Fruit fly (Drosophila melanogaster): ENCODE results near the gene CG6005.

CG6005 gene

DNA sequence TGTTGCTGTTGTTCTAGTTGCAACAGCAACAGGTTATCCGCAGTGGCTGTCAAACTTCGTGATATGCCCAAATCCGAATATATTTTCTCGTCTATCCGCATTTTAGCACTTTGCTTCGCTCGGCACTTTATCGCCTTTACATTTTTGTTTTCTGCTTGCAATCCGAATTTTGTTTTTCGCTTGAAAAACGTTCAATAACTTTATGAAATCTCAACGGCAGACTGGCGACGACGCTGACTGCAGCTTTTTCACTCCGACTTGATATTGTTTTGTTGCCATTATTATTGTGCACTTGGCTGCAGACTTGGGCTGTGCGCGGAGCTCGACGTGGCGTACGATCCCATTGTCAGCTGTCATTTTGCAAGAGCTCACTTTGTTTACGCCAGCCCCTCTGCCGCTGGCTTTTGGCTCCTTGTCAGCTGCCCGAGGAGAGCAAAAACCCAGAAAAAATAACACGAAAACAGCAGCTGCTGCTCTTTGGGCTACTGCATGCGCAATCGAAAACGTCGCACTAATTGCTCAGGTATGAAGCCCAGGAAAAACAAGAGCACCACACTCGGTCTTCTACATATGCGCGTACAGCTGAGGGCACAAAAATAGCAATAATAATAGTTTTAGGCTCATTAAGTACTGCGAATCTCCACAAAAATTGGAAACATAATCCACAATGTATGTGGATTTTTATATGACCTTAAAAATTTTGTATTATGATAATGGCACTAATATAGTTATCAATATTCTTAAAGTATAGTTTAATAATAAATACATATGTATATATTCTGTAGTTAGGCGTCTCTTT is 37.5 kb downstream of the CG6005 start:
- TF ChIP-seq Hr78 (GFP tag; optimal IDR thresholded peaks at IDR 0.05): no peak
- TF ChIP-seq Dfd (GFP tag; optimal IDR thresholded peaks at IDR 0.05): no peak
- no peak for TF ChIP-seq Rel (GFP tag; optimal IDR thresholded peaks at IDR 0.05)
- peak; percentile 45 for TF ChIP-seq Rel (tag; optimal IDR thresholded peaks at IDR 0.05)
- TF ChIP-seq dl (GFP tag; optimal IDR thresholded peaks at IDR 0.05; ENCODE audit: insufficient read depth in 1 of 2, partially characterized antibody in 2 of 2): peak in 1 of 2 experiments; percentile 23
- no peak for TF ChIP-seq br (GFP tag; optimal IDR thresholded peaks at IDR 0.05)
- TF ChIP-seq foxo (GFP tag; optimal IDR thresholded peaks at IDR 0.05): peak in 1 of 2 experiments; percentile 32
- TF ChIP-seq OdsH (GFP tag; optimal IDR thresholded peaks at IDR 0.05): no peak
- TF ChIP-seq Myc (optimal IDR thresholded peaks at IDR 0.05): no peak

DNA sequence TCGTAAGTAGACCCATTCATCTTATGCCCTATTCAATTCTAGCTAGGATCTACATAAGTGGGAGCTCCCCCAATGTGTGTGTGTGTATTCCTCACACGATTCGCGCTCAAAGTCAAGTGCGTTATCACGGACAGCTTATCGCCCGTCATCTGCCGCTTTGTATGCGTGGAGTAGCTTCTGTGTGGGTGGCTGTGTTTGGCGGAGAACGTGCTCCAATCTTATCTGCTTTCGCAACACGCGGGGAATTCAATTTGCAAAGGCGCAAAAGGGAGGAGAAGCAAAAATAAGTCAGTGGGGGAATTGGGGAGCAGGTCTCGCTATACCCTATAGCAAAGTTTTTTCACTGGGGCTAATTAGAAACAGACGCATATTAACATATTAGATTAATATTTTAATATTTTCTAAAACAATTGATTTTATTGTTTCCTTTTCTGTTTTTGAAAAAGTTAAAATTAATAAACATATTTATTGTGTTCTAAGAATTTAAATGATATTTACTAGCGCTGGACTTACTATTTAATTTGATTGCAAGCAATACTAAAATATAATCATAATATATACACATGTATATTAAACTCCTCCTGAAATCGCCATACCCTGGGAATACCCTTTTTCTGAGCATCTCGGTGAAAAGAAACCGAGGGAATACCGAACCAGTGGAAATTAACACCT is 38.6 kb downstream of the CG6005 start:
- peak; percentile 83 for TF ChIP-seq ey (GFP tag; optimal IDR thresholded peaks at IDR 0.05)
- no peak for TF ChIP-seq sv (GFP tag; optimal IDR thresholded peaks at IDR 0.05)
- no peak for TF ChIP-seq jim (GFP tag; optimal IDR thresholded peaks at IDR 0.05)
- no peak for TF ChIP-seq Hr83 (GFP tag; optimal IDR thresholded peaks at IDR 0.05; ENCODE audit: poor library complexity, severe bottlenecking)
- TF ChIP-seq N (GFP tag; optimal IDR thresholded peaks at IDR 0.05): no peak
- TF ChIP-seq woc (GFP tag; optimal IDR thresholded peaks at IDR 0.05): peak; percentile 34
- TF ChIP-seq Abd-B (GFP tag; optimal IDR thresholded peaks at IDR 0.05): no peak
- peak; percentile 77 for TF ChIP-seq fru (GFP tag; optimal IDR thresholded peaks at IDR 0.05)
- TF ChIP-seq Vsx2 (GFP tag; optimal IDR thresholded peaks at IDR 0.05; ENCODE audit: partially characterized antibody): no peak
- no peak for TF ChIP-seq Hr78 (GFP tag; optimal IDR thresholded peaks at IDR 0.05)
- TF ChIP-seq HLH106 (tag; optimal IDR thresholded peaks at IDR 0.05): peak; percentile 83
- peak; percentile 92 for TF ChIP-seq rgr (GFP tag; optimal IDR thresholded peaks at IDR 0.05)
- TF ChIP-seq foxo (GFP tag; optimal IDR thresholded peaks at IDR 0.05): peak in 1 of 2 experiments; percentile 94
- TF ChIP-seq Sp1 (GFP tag; optimal IDR thresholded peaks at IDR 0.05): peak; percentile 86
- TF ChIP-seq dl (GFP tag; optimal IDR thresholded peaks at IDR 0.05; ENCODE audit: insufficient read depth in 1 of 2, partially characterized antibody in 2 of 2): no peak
- TF ChIP-seq OdsH (GFP tag; optimal IDR thresholded peaks at IDR 0.05): peak; percentile 95
- no peak for TF ChIP-seq Dfd (GFP tag; optimal IDR thresholded peaks at IDR 0.05)
- peak; percentile 35 for TF ChIP-seq Hnf4 (GFP tag; optimal IDR thresholded peaks at IDR 0.05)
- TF ChIP-seq lola (GFP tag; optimal IDR thresholded peaks at IDR 0.05): no peak
- TF ChIP-seq psq (GFP tag; optimal IDR thresholded peaks at IDR 0.05): peak; percentile 92
- no peak for TF ChIP-seq tai (GFP tag; optimal IDR thresholded peaks at IDR 0.05)
- no peak for TF ChIP-seq Mio (GFP tag; optimal IDR thresholded peaks at IDR 0.05)
- peak; percentile 77 for TF ChIP-seq h (GFP tag; optimal IDR thresholded peaks at IDR 0.05)
- no peak for TF ChIP-seq usp (GFP tag; optimal IDR thresholded peaks at IDR 0.05)
- TF ChIP-seq Jra (GFP tag; optimal IDR thresholded peaks at IDR 0.05): peak; percentile 2
- TF ChIP-seq Myc (optimal IDR thresholded peaks at IDR 0.05): no peak
- no peak for TF ChIP-seq GATAd (GFP tag; optimal IDR thresholded peaks at IDR 0.05)
- TF ChIP-seq CG9705 (GFP tag; optimal IDR thresholded peaks at IDR 0.05): peak; percentile 40
- TF ChIP-seq dmrt93B (GFP tag; optimal IDR thresholded peaks at IDR 0.05): peak; percentile 89
- peak; percentile 28 for TF ChIP-seq sage (GFP tag; optimal IDR thresholded peaks at IDR 0.05)
- no peak for TF ChIP-seq CrebA (GFP tag; optimal IDR thresholded peaks at IDR 0.05; ENCODE audit: borderline replicate concordance)
- TF ChIP-seq CG32264 (GFP tag; optimal IDR thresholded peaks at IDR 0.05): no peak
- TF ChIP-seq pan (optimal IDR thresholded peaks at IDR 0.05): no peak
- TF ChIP-seq brk (GFP tag; optimal IDR thresholded peaks at IDR 0.05): peak; percentile 66
- TF ChIP-seq dsf (GFP tag; optimal IDR thresholded peaks at IDR 0.05; ENCODE audit: borderline replicate concordance): peak; percentile 3
- peak; percentile 59 for TF ChIP-seq br (GFP tag; optimal IDR thresholded peaks at IDR 0.05)
- TF ChIP-seq Dif (GFP tag; optimal IDR thresholded peaks at IDR 0.05; ENCODE audit: partially characterized antibody): no peak
- no peak for TF ChIP-seq Rel (GFP tag; optimal IDR thresholded peaks at IDR 0.05)
- peak; percentile 96 for TF ChIP-seq Rel (tag; optimal IDR thresholded peaks at IDR 0.05)
